Fruit fly (Drosophila melanogaster) whole organism, prepupa: ENCODE data around the gene Wdr62.

ENCODE experiments used
- CG15336 ChIP-seq: fragments of 200-800 bp; sonication (Bioruptor generic); IDR thresholded peaks from 2 replicates; pipeline ENCODE4 v1.3.6; 2022; ENCODE audit warnings: missing biosample characterization, missing genetic modification characterization
- CG16779 ChIP-seq: fragments of 200-800 bp; sonication (Bioruptor generic); optimal IDR thresholded peaks from 3 replicates; lab custom pipeline; 2017; ENCODE audit warnings: missing biosample characterization, mild to moderate bottlenecking, missing genetic modification characterization
- CG31627 ChIP-seq: fragments of 200-800 bp; sonication (Bioruptor generic); optimal IDR thresholded peaks from 3 replicates; lab custom pipeline; 2016; ENCODE audit warnings: missing biosample characterization, missing genetic modification characterization
- CG6276 ChIP-seq: fragments of 200-800 bp; sonication (Bioruptor generic); optimal IDR thresholded peaks from 2 replicates; lab custom pipeline; 2017; ENCODE audit warnings: missing biosample characterization, mild to moderate bottlenecking, missing genetic modification characterization
- achi ChIP-seq: fragments of 200-800 bp; sonication (Bioruptor generic); optimal IDR thresholded peaks from 3 replicates; lab custom pipeline; 2016; ENCODE audit warnings: missing biosample characterization, missing genetic modification characterization
- fd59A ChIP-seq: fragments of 200-800 bp; sonication (Bioruptor generic); optimal IDR thresholded peaks from 2 replicates; lab custom pipeline; 2017; ENCODE audit warnings: missing biosample characterization, mild to moderate bottlenecking, missing genetic modification characterization, missing genetic modification reagents
- net ChIP-seq: fragments of 200-800 bp; sonication (Bioruptor generic); optimal IDR thresholded peaks from 3 replicates; lab custom pipeline; 2016; ENCODE audit warnings: missing biosample characterization, missing genetic modification characterization
- pdm3 ChIP-seq: fragments of 200-800 bp; sonication (Bioruptor generic); optimal IDR thresholded peaks from 3 replicates; lab custom pipeline; 2016; ENCODE audit warnings: missing biosample characterization, missing genetic modification characterization

dm6 chr2L:1930565-1931201, 46.3 kb downstream of the Wdr62 start:
- no peak for TF ChIP-seq CG16779
- TF ChIP-seq CG31627 = no peak
- TF ChIP-seq net = no peak
- TF ChIP-seq pdm3 = no peak
- no peak for TF ChIP-seq CG6276 (GFP tag; lab: Kevin White, UChicago)
- no peak for TF ChIP-seq achi (GFP tag; lab: Kevin White, UChicago)
- no peak for TF ChIP-seq CG15336 (GFP tag; lab: Robert Waterston, UW)
- no peak for TF ChIP-seq fd59A (GFP tag; lab: Kevin White, UChicago)
